Fruit fly (Drosophila melanogaster) whole organism, embryonic: ENCODE measurements around the gene CLS.

Experiments used
- Abd-B ChIP-seq: fragments of 200-800 bp; sonication (Bioruptor generic); optimal IDR thresholded peaks from 2 replicates; lab custom pipeline; 2018; ENCODE audit warnings: missing biosample characterization, mild to moderate bottlenecking, missing genetic modification characterization, moderate library complexity
- Adf1 ChIP-seq: fragments of 200-800 bp; sonication (Bioruptor generic); IDR thresholded peaks from 2 replicates; pipeline ENCODE4 v1.3.6; 2022; ENCODE audit warnings: missing biosample characterization, missing genetic modification characterization
- Bgb ChIP-seq: fragments of 200-800 bp; sonication (Bioruptor generic); IDR thresholded peaks from 2 replicates; pipeline ENCODE4 v1.3.6; 2022; ENCODE audit warnings: missing biosample characterization, missing genetic modification characterization; ENCODE audit not compliant: partially characterized antibody
- CG10147 ChIP-seq: fragments of 200-800 bp; sonication (Bioruptor generic); optimal IDR thresholded peaks from 2 replicates; lab custom pipeline; 2019; ENCODE audit warnings: missing biosample characterization, mild to moderate bottlenecking, missing genetic modification characterization, moderate library complexity
- CG10267 ChIP-seq: fragments of 200-800 bp; sonication (Bioruptor generic); optimal IDR thresholded peaks from 2 replicates; lab custom pipeline; 2018; ENCODE audit warnings: missing biosample characterization, mild to moderate bottlenecking, missing genetic modification characterization, moderate library complexity
- CG13424 ChIP-seq: fragments of 200-800 bp; sonication (Bioruptor generic); optimal IDR thresholded peaks from 2 replicates; lab custom pipeline; 2019; ENCODE audit warnings: missing biosample characterization, mild to moderate bottlenecking, missing genetic modification characterization, moderate library complexity
- CG13894 ChIP-seq: fragments of 200-800 bp; sonication (Bioruptor generic); optimal IDR thresholded peaks from 3 replicates; lab custom pipeline; 2018; ENCODE audit warnings: missing biosample characterization, mild to moderate bottlenecking, missing genetic modification characterization, moderate library complexity
- CG14014 ChIP-seq: fragments of 200-800 bp; sonication (Bioruptor generic); IDR thresholded peaks from 2 replicates; pipeline ENCODE4 v1.3.6; 2022; ENCODE audit warnings: missing biosample characterization, missing genetic modification characterization
- CG1603 ChIP-seq: fragments of 200-800 bp; sonication (Bioruptor generic); optimal IDR thresholded peaks from 2 replicates; lab custom pipeline; 2019; ENCODE audit warnings: missing biosample characterization, mild to moderate bottlenecking, missing genetic modification characterization, moderate library complexity
- CG17385 ChIP-seq: fragments of 200-800 bp; sonication (Bioruptor generic); optimal IDR thresholded peaks from 3 replicates; lab custom pipeline; 2018; ENCODE audit warnings: missing biosample characterization, mild to moderate bottlenecking, missing genetic modification characterization
- CG17829 ChIP-seq: fragments of 200-800 bp; optimal IDR thresholded peaks from 2 replicates; lab custom pipeline; 2019; ENCODE audit warnings: missing biosample characterization, mild to moderate bottlenecking, missing genetic modification characterization, moderate library complexity
- CG31224 ChIP-seq: fragments of 200-800 bp; sonication (Bioruptor generic); IDR thresholded peaks from 2 replicates; pipeline ENCODE4 v1.3.6; 2022; ENCODE audit warnings: missing biosample characterization, missing genetic modification characterization
- CG32532 ChIP-seq: fragments of 200-800 bp; sonication (Bioruptor generic); IDR thresholded peaks from 2 replicates; pipeline ENCODE4 v1.3.6; 2022; ENCODE audit warnings: missing biosample characterization, missing genetic modification characterization
- CG3847 ChIP-seq: fragments of 200-800 bp; sonication (Bioruptor generic); IDR thresholded peaks from 2 replicates; pipeline ENCODE4 v1.3.6; 2022; ENCODE audit warnings: missing biosample characterization, missing genetic modification characterization
- CG6254 ChIP-seq: fragments of 200-800 bp; sonication (Bioruptor generic); optimal IDR thresholded peaks from 3 replicates; lab custom pipeline; 2017; ENCODE audit warnings: mild to moderate bottlenecking, missing biosample characterization, missing genetic modification reagents, missing genetic modification characterization
- CG7271 ChIP-seq: fragments of 200-800 bp; sonication (Bioruptor generic); optimal IDR thresholded peaks from 2 replicates; lab custom pipeline; 2018; ENCODE audit warnings: missing biosample characterization, mild to moderate bottlenecking, missing genetic modification characterization, moderate library complexity
- Dek ChIP-seq: fragments of 200-800 bp; sonication (Bioruptor generic); optimal IDR thresholded peaks from 3 replicates; lab custom pipeline; 2019; ENCODE audit warnings: missing biosample characterization, mild to moderate bottlenecking, missing genetic modification characterization, moderate library complexity
- Doc2 ChIP-seq: fragments of 200-800 bp; sonication (Bioruptor generic); IDR thresholded peaks from 2 replicates; pipeline ENCODE4 v1.3.6; 2022; ENCODE audit warnings: missing biosample characterization, missing genetic modification characterization
- Dp ChIP-seq: fragments of 200-800 bp; sonication (Bioruptor generic); optimal IDR thresholded peaks from 2 replicates; lab custom pipeline; 2018; ENCODE audit warnings: missing biosample characterization, mild to moderate bottlenecking, missing genetic modification characterization, moderate library complexity
- HLH54F ChIP-seq: fragments of 200-800 bp; sonication (Bioruptor generic); optimal IDR thresholded peaks from 3 replicates; lab custom pipeline; 2016; ENCODE audit warnings: missing biosample characterization, missing genetic modification characterization
- Hr51 ChIP-seq, 2 experiments: fragments of 200-800 bp; sonication (Bioruptor generic); optimal IDR thresholded peaks; 2 replicates in 1 of 2; 3 replicates in 1 of 2; lab custom pipeline; 2016 to 2018; ENCODE audit warnings: missing biosample characterization in 2 of 2, missing genetic modification characterization in 2 of 2, mild to moderate bottlenecking in 1 of 2, moderate library complexity in 1 of 2
- Meics ChIP-seq: fragments of 200-800 bp; sonication (Bioruptor generic); optimal IDR thresholded peaks from 2 replicates; lab custom pipeline; 2017; ENCODE audit warnings: missing biosample characterization, mild to moderate bottlenecking, missing genetic modification characterization
- NC2β ChIP-seq: fragments of 200-800 bp; sonication (Bioruptor generic); optimal IDR thresholded peaks from 2 replicates; lab custom pipeline; 2016; ENCODE audit warnings: missing biosample characterization, missing genetic modification characterization
- Nf-YB ChIP-seq: fragments of 200-800 bp; sonication (Bioruptor generic); optimal IDR thresholded peaks from 3 replicates; lab custom pipeline; 2019; ENCODE audit warnings: missing biosample characterization, mild to moderate bottlenecking, missing genetic modification characterization, moderate library complexity
- Nf-YC ChIP-seq: fragments of 200-800 bp; optimal IDR thresholded peaks from 3 replicates; lab custom pipeline; 2019; ENCODE audit warnings: missing biosample characterization, mild to moderate bottlenecking, missing genetic modification characterization, moderate library complexity
- Poxn ChIP-seq: fragments of 200-800 bp; sonication (Bioruptor generic); IDR thresholded peaks from 2 replicates; pipeline ENCODE4 v1.3.6; 2022; ENCODE audit warnings: missing biosample characterization, missing genetic modification characterization
- Scr ChIP-seq: fragments of 200-800 bp; sonication (Bioruptor generic); IDR thresholded peaks from 2 replicates; pipeline ENCODE4 v1.3.6; 2022; ENCODE audit warnings: missing biosample characterization, missing genetic modification characterization; ENCODE audit not compliant: partially characterized antibody
- abd-A ChIP-seq: fragments of 200-800 bp; sonication (Bioruptor generic); optimal IDR thresholded peaks from 3 replicates; lab custom pipeline; 2019; ENCODE audit warnings: missing biosample characterization, mild to moderate bottlenecking, missing genetic modification characterization, moderate library complexity
- ash1 ChIP-seq: fragments of 200-800 bp; sonication (Bioruptor generic); optimal IDR thresholded peaks from 2 replicates; lab custom pipeline; 2018; ENCODE audit warnings: missing biosample characterization, mild to moderate bottlenecking, missing genetic modification characterization
- chinmo ChIP-seq: fragments of 200-800 bp; sonication (Bioruptor generic); IDR thresholded peaks from 4 replicates; pipeline ENCODE4 v1.3.6; 2022; ENCODE audit warnings: missing biosample characterization, missing genetic modification characterization; ENCODE audit not compliant: partially characterized antibody
- ems ChIP-seq: fragments of 200-800 bp; sonication (Bioruptor generic); optimal IDR thresholded peaks from 3 replicates; lab custom pipeline; 2016; ENCODE audit warnings: missing biosample characterization, missing genetic modification characterization
- esg ChIP-seq: fragments of 200-800 bp; sonication (Bioruptor generic); conservative IDR thresholded peaks from 2 replicates; pipeline ENCODE4 v1.3.6; 2022; ENCODE audit warnings: missing biosample characterization, missing genetic modification characterization
- fd3F ChIP-seq: fragments of 200-800 bp; sonication (Bioruptor generic); optimal IDR thresholded peaks from 2 replicates; lab custom pipeline; 2018; ENCODE audit warnings: missing biosample characterization, mild to moderate bottlenecking, missing genetic modification characterization, moderate library complexity
- gfzf ChIP-seq: fragments of 200-800 bp; sonication (Bioruptor generic); optimal IDR thresholded peaks from 2 replicates; lab custom pipeline; 2016; ENCODE audit warnings: missing biosample characterization, mild to moderate bottlenecking, missing genetic modification characterization, moderate library complexity
- ind ChIP-seq: fragments of 200-800 bp; sonication (Bioruptor generic); optimal IDR thresholded peaks from 3 replicates; lab custom pipeline; 2016; ENCODE audit warnings: missing biosample characterization, missing genetic modification characterization
- lbe ChIP-seq: fragments of 200-800 bp; sonication (Bioruptor generic); optimal IDR thresholded peaks from 2 replicates; lab custom pipeline; 2016; ENCODE audit warnings: missing biosample characterization, mild to moderate bottlenecking, missing genetic modification characterization
- oc ChIP-seq: fragments of 200-800 bp; sonication (Bioruptor generic); optimal IDR thresholded peaks from 2 replicates; lab custom pipeline; 2018; ENCODE audit warnings: missing biosample characterization, mild to moderate bottlenecking, missing genetic modification characterization, moderate library complexity
- pan ChIP-seq, 4 experiments: fragments of >200 bp in 3 of 4; fragments of 200-800 bp in 1 of 4; sonication (Bioruptor generic) in 1 of 4; optimal IDR thresholded peaks in 3 of 4; IDR thresholded peaks in 1 of 4; 2 replicates each; pipeline versions ENCODE4 v1.3.6 to Lab custom; 2017 to 2022; ENCODE audit warnings: missing biosample characterization in 2 of 4, missing genetic modification characterization in 2 of 4, mixed read lengths in 1 of 4
- phol ChIP-seq: fragments of 200-800 bp; sonication (Bioruptor generic); optimal IDR thresholded peaks from 3 replicates; lab custom pipeline; 2018; ENCODE audit warnings: missing biosample characterization, mild to moderate bottlenecking, missing genetic modification characterization, moderate library complexity
- pzg ChIP-seq: fragments of 200-800 bp; sonication (Bioruptor generic); optimal IDR thresholded peaks from 3 replicates; lab custom pipeline; 2018; ENCODE audit warnings: missing biosample characterization, mild to moderate bottlenecking, missing genetic modification characterization, moderate library complexity
- row ChIP-seq: fragments of 200-800 bp; sonication (Bioruptor generic); IDR thresholded peaks from 3 replicates; pipeline ENCODE4 v1.3.6; 2022; ENCODE audit warnings: missing biosample characterization, missing genetic modification characterization
- sens ChIP-seq: fragments of 200-800 bp; sonication (Bioruptor generic); peaks from one replicate; lab custom pipeline; 2016; ENCODE audit warnings: missing biosample characterization, missing genetic modification characterization
- stc ChIP-seq: fragments of 200-800 bp; sonication (Bioruptor generic); IDR thresholded peaks from 2 replicates; pipeline ENCODE4 v1.3.6; 2022; ENCODE audit warnings: missing biosample characterization, missing genetic modification characterization
- sug ChIP-seq: fragments of 200-800 bp; optimal IDR thresholded peaks from 2 replicates; lab custom pipeline; 2019; ENCODE audit warnings: missing biosample characterization, mild to moderate bottlenecking, missing genetic modification characterization, moderate library complexity
- tna ChIP-seq: fragments of 200-800 bp; sonication (Bioruptor generic); IDR thresholded peaks from 2 replicates; pipeline ENCODE4 v1.3.6; 2022; ENCODE audit warnings: missing biosample characterization, missing genetic modification characterization; ENCODE audit not compliant: partially characterized antibody
- yki ChIP-seq: fragments of >200 bp; optimal IDR thresholded peaks from 3 replicates; lab custom pipeline; 2018
- zen2 ChIP-seq: fragments of 200-800 bp; sonication (Bioruptor generic); IDR thresholded peaks from 3 replicates; pipeline ENCODE4 v1.3.6; 2022; ENCODE audit warnings: missing biosample characterization, missing genetic modification characterization; ENCODE audit not compliant: partially characterized antibody

The CLS gene

dm6 chr3R:25652066-25652720 is 35.0 kb downstream of the CLS start (continued):
- peak; percentile 82; the same call in 3 of the 4 replicates for TF ChIP-seq chinmo (GFP tag; lab: Robert Waterston, UW)
- peak; percentile 29 for TF ChIP-seq pzg (GFP tag; lab: Kevin White, UChicago)
- peak; percentile 93 for TF ChIP-seq Meics (GFP tag; lab: Kevin White, UChicago)
- no peak for TF ChIP-seq ems (GFP tag; lab: Kevin White, UChicago)
- TF ChIP-seq CG13424 (tag; lab: Kevin White, UChicago), result no peak
- TF ChIP-seq Dp (GFP tag; lab: Kevin White, UChicago), result peak; percentile 36
- TF ChIP-seq CG10147 (GFP tag; lab: Kevin White, UChicago), result peak; percentile 19
- TF ChIP-seq Dek (tag; lab: Kevin White, UChicago), result peak; percentile 5
- no peak for TF ChIP-seq HLH54F
- peak; percentile 6 for TF ChIP-seq sug (tag; lab: Kevin White, UChicago)
- TF ChIP-seq CG3847, result no peak
- TF ChIP-seq CG13894 (tag; lab: Kevin White, UChicago), result peak; percentile 74
- TF ChIP-seq Nf-YC (tag; lab: Kevin White, UChicago), result peak; percentile 18
- 0 out of 2 replicates have a peak, but pooled peaks have one; percentile 17 for TF ChIP-seq tna (GFP tag; lab: Robert Waterston, UW)
- peak; percentile 71 for TF ChIP-seq oc (tag; lab: Kevin White, UChicago)
- TF ChIP-seq CG32532 (GFP tag; lab: Robert Waterston, UW), result peak; percentile 36; the same call in 1 of the 2 replicates
- TF ChIP-seq Bgb, result peak; percentile 38; the same call in 1 of the 2 replicates
- no peak for TF ChIP-seq CG17829 (tag; lab: Kevin White, UChicago)
- TF ChIP-seq ash1, result no peak
- TF ChIP-seq abd-A (tag; lab: Kevin White, UChicago), result peak; percentile 98
- peak; percentile 35; the same call in 1 of the 2 replicates for TF ChIP-seq Adf1 (GFP tag; lab: Robert Waterston, UW)
- peak; percentile 61 for TF ChIP-seq Abd-B (GFP tag; lab: Kevin White, UChicago)

dm6 chr3R:25651414-25651813 is 35.8 kb downstream of the CLS start:
- TF ChIP-seq pan (optimal IDR thresholded peaks at IDR 0.05; lab: Kevin White, UChicago) (no peak), pan (GFP tag; optimal IDR thresholded peaks at IDR 0.05 in 1 of 2, IDR thresholded peaks at IDR 0.05 in 1 of 2) (peak in 1 of 2 experiments; percentile 40), CG1603 (tag; lab: Kevin White, UChicago) (no peak), NC2β (GFP tag; lab: Kevin White, UChicago) (no peak), row (GFP tag; lab: Robert Waterston, UW) (peak; percentile 46; the same call in 2 of the 3 replicates), Scr (no peak), CG6254 (GFP tag; lab: Kevin White, UChicago) (peak; percentile 2), yki (lab: Kevin White, UChicago) (no peak), CG31224 (0 out of 2 replicates have a peak, but pooled peaks have one; percentile 21), lbe (GFP tag; lab: Kevin White, UChicago) (peak; percentile 22), ind (GFP tag; lab: Kevin White, UChicago) (peak; percentile 16), sens (GFP tag; lab: Kevin White, UChicago) (peak; percentile 27), stc (0 out of 2 replicates have a peak, but pooled peaks have one; percentile 5), phol (tag; lab: Kevin White, UChicago) (peak; percentile 24), Hr51 (GFP tag; optimal IDR thresholded peaks at IDR 0.05; lab: Kevin White, UChicago) (peak in 1 of 2 experiments; percentile 28), gfzf (no peak), Poxn (no peak), esg (GFP tag; lab: Robert Waterston, UW) (no peak), CG17385 (GFP tag; lab: Kevin White, UChicago) (peak; percentile 10), CG14014 (GFP tag; lab: Robert Waterston, UW) (0 out of 2 replicates have a peak, but pooled peaks have one; percentile 25), CG7271 (no peak), CG17829 (tag; lab: Kevin White, UChicago) (no peak), Nf-YB (GFP tag; lab: Kevin White, UChicago) (no peak), CG10267 (peak; percentile 4), Doc2 (GFP tag; lab: Robert Waterston, UW) (no peak), fd3F (no peak), zen2 (GFP tag; lab: Robert Waterston, UW) (no peak)
